Worm (Caenorhabditis elegans): Measurements from ENCODE around the gene C08A9.3.

- TF ChIP-seq tab-1 (GFP tag; IDR thresholded peaks at IDR 0.05) (no peak), T22C8.4 (GFP tag; IDR thresholded peaks at IDR 0.05) (no peak), ztf-29 (GFP tag; IDR thresholded peaks at IDR 0.05) (no peak), ztf-23 (GFP tag; IDR thresholded peaks at IDR 0.05) (no peak), ref-1 (GFP tag; conservative IDR thresholded peaks at IDR 0.05) (no peak), med-1 (GFP tag; optimal IDR thresholded peaks at IDR 0.05; ENCODE audit: insufficient read depth) (no peak), flt-1 (GFP tag; IDR thresholded peaks at IDR 0.05) (no peak), cog-1 (tag; optimal IDR thresholded peaks at IDR 0.05) (no peak)
Measured at ce11 chrX:17096508-17097234, 3.6 kb upstream of the C08A9.3 start, which contains the start of gene lido-1.
